Fruit fly (Drosophila melanogaster) whole organism, prepupa: ENCODE results near the gene CG6726.

ENCODE experiments used
- CG10669 ChIP-seq: fragments of 200-800 bp; sonication (Bioruptor generic); optimal IDR thresholded peaks from 3 replicates; lab custom pipeline; 2018; ENCODE audit warnings: missing biosample characterization, mild to moderate bottlenecking, missing genetic modification characterization, moderate library complexity
- CG11294 ChIP-seq: fragments of 200-800 bp; sonication (Bioruptor generic); IDR thresholded peaks from 2 replicates; pipeline ENCODE4 v1.3.6; 2022; ENCODE audit warnings: missing biosample characterization, missing genetic modification characterization
- CG11762 ChIP-seq: fragments of 200-800 bp; sonication (Bioruptor generic); optimal IDR thresholded peaks from 3 replicates; lab custom pipeline; 2016; ENCODE audit warnings: missing biosample characterization, missing genetic modification characterization; ENCODE audit not compliant: insufficient read depth
- CG1621 ChIP-seq: fragments of 200-800 bp; sonication (Bioruptor generic); optimal IDR thresholded peaks from 3 replicates; lab custom pipeline; 2018; ENCODE audit warnings: missing biosample characterization, mild to moderate bottlenecking, missing genetic modification characterization
- CG16779 ChIP-seq: fragments of 200-800 bp; sonication (Bioruptor generic); optimal IDR thresholded peaks from 3 replicates; lab custom pipeline; 2017; ENCODE audit warnings: missing biosample characterization, mild to moderate bottlenecking, missing genetic modification characterization
- CG3032 ChIP-seq: fragments of 200-800 bp; optimal IDR thresholded peaks from 2 replicates; lab custom pipeline; 2019; ENCODE audit warnings: missing biosample characterization, mild to moderate bottlenecking, missing genetic modification characterization, moderate library complexity
- CG31627 ChIP-seq: fragments of 200-800 bp; sonication (Bioruptor generic); optimal IDR thresholded peaks from 3 replicates; lab custom pipeline; 2016; ENCODE audit warnings: missing biosample characterization, missing genetic modification characterization
- CG32006 ChIP-seq: fragments of 200-800 bp; sonication (Bioruptor generic); optimal IDR thresholded peaks from 3 replicates; lab custom pipeline; 2017; ENCODE audit warnings: missing biosample characterization, mild to moderate bottlenecking, missing genetic modification characterization
- CG34406 ChIP-seq: fragments of 200-800 bp; sonication (Bioruptor generic); optimal IDR thresholded peaks from 3 replicates; lab custom pipeline; 2016; ENCODE audit warnings: missing biosample characterization, missing genetic modification characterization
- CG3919 ChIP-seq: fragments of 200-800 bp; sonication (Bioruptor generic); optimal IDR thresholded peaks from 3 replicates; lab custom pipeline; 2016; ENCODE audit warnings: missing biosample characterization, missing genetic modification characterization
- CG6163 ChIP-seq: fragments of 200-800 bp; sonication (Bioruptor generic); IDR thresholded peaks from 3 replicates; pipeline ENCODE4 v1.3.6; 2022; ENCODE audit warnings: missing biosample characterization, missing genetic modification characterization
- CG6276 ChIP-seq: fragments of 200-800 bp; sonication (Bioruptor generic); optimal IDR thresholded peaks from 2 replicates; lab custom pipeline; 2017; ENCODE audit warnings: missing biosample characterization, mild to moderate bottlenecking, missing genetic modification characterization
- CG6792 ChIP-seq: fragments of 200-800 bp; sonication (Bioruptor generic); optimal IDR thresholded peaks from 3 replicates; lab custom pipeline; 2016; ENCODE audit warnings: missing biosample characterization, missing genetic modification characterization
- CG6808 ChIP-seq: fragments of 200-800 bp; sonication (Bioruptor generic); optimal IDR thresholded peaks from 3 replicates; lab custom pipeline; 2017; ENCODE audit warnings: missing biosample characterization, missing genetic modification characterization, mild to moderate bottlenecking, moderate library complexity, missing genetic modification reagents
- CG6854 ChIP-seq: fragments of 200-800 bp; sonication (Bioruptor generic); optimal IDR thresholded peaks from 2 replicates; lab custom pipeline; 2017; ENCODE audit warnings: missing biosample characterization, mild to moderate bottlenecking, missing genetic modification characterization
- CG7368 ChIP-seq: fragments of 200-800 bp; sonication (Bioruptor generic); optimal IDR thresholded peaks from 3 replicates; lab custom pipeline; 2016; ENCODE audit warnings: missing biosample characterization, missing genetic modification characterization
- CG8319 ChIP-seq: fragments of 200-800 bp; sonication (Bioruptor generic); optimal IDR thresholded peaks from 3 replicates; lab custom pipeline; 2016; ENCODE audit warnings: missing biosample characterization, missing genetic modification characterization
- CG9139 ChIP-seq: fragments of 200-800 bp; sonication (Bioruptor generic); optimal IDR thresholded peaks from 3 replicates; lab custom pipeline; 2017; ENCODE audit warnings: missing biosample characterization, mild to moderate bottlenecking, missing genetic modification characterization
- Eip75B ChIP-seq: fragments of 200-800 bp; sonication (Bioruptor generic); optimal IDR thresholded peaks from 3 replicates; lab custom pipeline; 2016; ENCODE audit warnings: missing biosample characterization, missing genetic modification characterization
- Eip78C ChIP-seq: fragments of 200-800 bp; sonication (Bioruptor generic); peaks from one replicate; lab custom pipeline; 2016; ENCODE audit warnings: missing biosample characterization, missing genetic modification characterization
- Ets21C ChIP-seq: fragments of 200-800 bp; sonication (Bioruptor generic); optimal IDR thresholded peaks from 3 replicates; lab custom pipeline; 2016; ENCODE audit warnings: missing biosample characterization, missing genetic modification characterization
- Gug ChIP-seq: fragments of 200-800 bp; sonication (Bioruptor generic); IDR thresholded peaks from 2 replicates; pipeline ENCODE4 v1.3.6; 2022; ENCODE audit warnings: missing biosample characterization, missing genetic modification characterization
- Hr38 ChIP-seq: sonication (Bioruptor generic); optimal IDR thresholded peaks from 2 replicates; lab custom pipeline; 2016; ENCODE audit warnings: missing biosample characterization, missing genetic modification characterization
- Hr39 ChIP-seq: fragments of 200-800 bp; sonication (Bioruptor generic); optimal IDR thresholded peaks from 2 replicates; lab custom pipeline; 2016; ENCODE audit warnings: missing biosample characterization, missing genetic modification characterization
- Hr4 ChIP-seq: fragments of 200-800 bp; sonication (Bioruptor generic); optimal IDR thresholded peaks from 3 replicates; lab custom pipeline; 2016; ENCODE audit warnings: missing biosample characterization, missing genetic modification characterization
- Met ChIP-seq: fragments of 200-800 bp; sonication (Bioruptor generic); optimal IDR thresholded peaks from 3 replicates; lab custom pipeline; 2016; ENCODE audit warnings: missing biosample characterization, missing genetic modification characterization
- Smox ChIP-seq: fragments of 200-800 bp; sonication (Bioruptor generic); optimal IDR thresholded peaks from 3 replicates; lab custom pipeline; 2016; ENCODE audit warnings: missing biosample characterization, missing genetic modification characterization
- Sox15 ChIP-seq: fragments of 200-800 bp; sonication (Bioruptor generic); optimal IDR thresholded peaks from 3 replicates; lab custom pipeline; 2016; ENCODE audit warnings: missing biosample characterization, missing genetic modification characterization
- dac ChIP-seq: fragments of 200-800 bp; sonication (Bioruptor generic); optimal IDR thresholded peaks from 2 replicates; lab custom pipeline; 2017; ENCODE audit warnings: missing biosample characterization, mild to moderate bottlenecking, missing genetic modification characterization
- dsx ChIP-seq: fragments of 200-800 bp; optimal IDR thresholded peaks from 3 replicates; lab custom pipeline; 2019; ENCODE audit warnings: missing biosample characterization, mild to moderate bottlenecking, missing genetic modification characterization, moderate library complexity; ENCODE audit not compliant: poor library complexity, severe bottlenecking
- eg ChIP-seq: fragments of 200-800 bp; sonication (Bioruptor generic); IDR thresholded peaks from 3 replicates; pipeline ENCODE4 v1.3.6; 2022; ENCODE audit warnings: missing biosample characterization, missing genetic modification characterization
- fd59A ChIP-seq: fragments of 200-800 bp; sonication (Bioruptor generic); optimal IDR thresholded peaks from 2 replicates; lab custom pipeline; 2017; ENCODE audit warnings: missing biosample characterization, mild to moderate bottlenecking, missing genetic modification characterization, missing genetic modification reagents
- fd85E ChIP-seq: fragments of 200-800 bp; sonication (Bioruptor generic); optimal IDR thresholded peaks from 3 replicates; lab custom pipeline; 2016; ENCODE audit warnings: missing biosample characterization, missing genetic modification characterization
- fkh ChIP-seq: fragments of 200-800 bp; sonication (Bioruptor generic); optimal IDR thresholded peaks from 3 replicates; lab custom pipeline; 2017; ENCODE audit warnings: missing biosample characterization, mild to moderate bottlenecking, missing genetic modification characterization, moderate library complexity
- lz ChIP-seq: fragments of 200-800 bp; sonication (Bioruptor generic); optimal IDR thresholded peaks from 3 replicates; lab custom pipeline; 2016; ENCODE audit warnings: missing biosample characterization, missing genetic modification characterization
- net ChIP-seq: fragments of 200-800 bp; sonication (Bioruptor generic); optimal IDR thresholded peaks from 3 replicates; lab custom pipeline; 2016; ENCODE audit warnings: missing biosample characterization, missing genetic modification characterization
- pdm3 ChIP-seq: fragments of 200-800 bp; sonication (Bioruptor generic); optimal IDR thresholded peaks from 3 replicates; lab custom pipeline; 2016; ENCODE audit warnings: missing biosample characterization, missing genetic modification characterization
- spab ChIP-seq: fragments of 200-800 bp; sonication (Bioruptor generic); optimal IDR thresholded peaks from 2 replicates; lab custom pipeline; 2017; ENCODE audit warnings: missing biosample characterization, mild to moderate bottlenecking, missing genetic modification characterization, missing genetic modification reagents
- svp ChIP-seq: fragments of 200-800 bp; sonication (Bioruptor generic); peaks from one replicate; lab custom pipeline; 2016; ENCODE audit warnings: missing biosample characterization, missing genetic modification characterization
- topi ChIP-seq: fragments of 200-800 bp; sonication (Bioruptor generic); optimal IDR thresholded peaks from 3 replicates; lab custom pipeline; 2016; ENCODE audit warnings: missing biosample characterization, missing genetic modification characterization
- vri ChIP-seq: fragments of 200-800 bp; sonication (Bioruptor generic); optimal IDR thresholded peaks from 3 replicates; lab custom pipeline; 2016; ENCODE audit warnings: missing biosample characterization, mild to moderate bottlenecking, missing genetic modification characterization

The CG6726 gene

DNA sequence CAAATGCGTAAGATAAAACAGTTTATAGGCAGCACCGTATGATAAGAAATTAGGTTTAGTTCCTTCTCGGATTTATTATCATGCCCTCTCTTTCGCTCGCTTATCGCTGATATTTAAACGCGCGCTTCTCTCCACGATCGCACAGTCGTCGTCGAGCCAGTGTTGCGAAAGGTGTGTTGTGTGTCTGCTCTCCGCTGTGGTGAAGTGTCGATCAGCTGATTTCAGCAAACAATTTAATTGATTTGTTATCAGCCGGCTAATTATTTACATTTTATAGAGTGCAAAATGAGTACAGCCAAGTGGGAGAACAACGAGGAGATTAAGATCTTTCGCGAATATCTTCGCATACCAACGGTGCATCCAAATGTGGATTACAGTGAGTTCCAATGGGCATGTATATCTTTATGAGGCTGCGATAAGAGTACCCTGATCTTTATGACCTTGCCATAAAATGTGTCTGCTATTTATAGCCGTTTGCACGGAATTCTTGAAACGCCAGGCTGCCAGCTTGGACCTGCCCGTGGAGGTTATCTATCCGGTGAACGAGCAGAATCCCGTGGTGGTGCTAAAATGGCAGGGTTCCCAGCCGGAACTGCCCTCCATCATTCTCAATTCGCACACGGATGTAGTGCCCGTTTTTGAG, at the start of gene CG6726, which contains the start of gene CG17110:
Gene CG6726 (plus strand): TSS at position 139 of the 643 bp plus-strand sequence.
Gene CG17110 (plus strand): TSS at position 139 of the 643 bp plus-strand sequence.
- TF ChIP-seq svp (GFP tag; lab: Kevin White, UChicago): peak; percentile 97
- TF ChIP-seq CG6276 (GFP tag; lab: Kevin White, UChicago): peak; percentile 4
- TF ChIP-seq vri (GFP tag; lab: Kevin White, UChicago): peak; percentile 30
- TF ChIP-seq lz: no peak
- peak; percentile 72 for TF ChIP-seq fkh (GFP tag; lab: Kevin White, UChicago)
- TF ChIP-seq, all 60 proteins: peak for 4

DNA sequence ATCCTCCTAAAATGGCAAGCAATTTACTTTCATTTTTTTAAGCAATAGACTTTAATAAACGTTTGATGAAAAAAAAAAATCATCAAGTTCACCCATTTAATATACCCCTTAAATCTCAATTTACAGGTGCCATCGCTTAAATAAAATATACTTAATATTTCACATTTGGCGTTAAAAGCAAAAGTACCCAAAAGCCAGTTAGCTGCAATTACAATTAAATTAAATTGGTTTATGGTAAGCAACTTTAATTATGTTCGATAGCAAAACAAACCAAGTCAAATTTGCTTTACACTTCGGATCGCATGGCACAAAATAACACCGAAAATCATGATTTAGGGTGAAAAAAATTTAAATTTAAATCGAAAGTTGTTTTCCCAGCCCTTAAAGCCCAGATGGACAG, 49.6 kb upstream of the CG6726 start, which contains the start of gene CG13838:
Gene CG13838 (plus strand): TSS at position 301 of the 400 bp plus-strand sequence.
- no peak for TF ChIP-seq Eip78C (GFP tag; lab: Kevin White, UChicago)

DNA sequence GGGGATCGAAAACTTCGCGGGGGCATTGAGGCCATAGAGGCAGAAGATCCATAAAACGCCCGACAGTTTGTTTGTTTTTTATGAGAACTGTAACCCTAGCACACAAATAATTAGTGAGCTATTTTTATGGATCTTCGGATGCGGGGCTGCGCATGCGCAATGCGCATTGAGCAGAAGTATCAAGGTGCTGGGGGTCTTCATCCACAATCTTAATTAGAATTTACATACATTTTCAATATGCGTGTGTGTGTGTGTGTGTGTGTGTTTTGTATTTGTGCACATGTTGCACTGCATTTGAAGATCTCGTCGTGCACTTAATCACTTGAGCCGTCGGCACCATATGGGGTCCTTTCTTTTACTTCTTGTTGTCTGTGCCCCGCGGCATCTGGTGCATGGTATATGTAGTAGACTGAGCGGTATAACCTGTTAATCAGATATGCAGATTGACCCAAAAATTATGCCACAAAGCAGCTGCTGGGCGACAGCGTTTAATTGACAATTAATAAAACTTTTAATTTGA, 48.7 kb upstream of the CG6726 start:
- no peak for TF ChIP-seq Gug (GFP tag; lab: Robert Waterston, UW)
- no peak for TF ChIP-seq CG16779 (tag; lab: Kevin White, UChicago)
- no peak for TF ChIP-seq CG3032 (tag; lab: Kevin White, UChicago)
- TF ChIP-seq dac (GFP tag; lab: Kevin White, UChicago): no peak
- TF ChIP-seq CG1621 (tag; lab: Kevin White, UChicago): no peak
- no peak for TF ChIP-seq Hr39 (GFP tag; lab: Kevin White, UChicago)
- TF ChIP-seq Hr4 (GFP tag; lab: Kevin White, UChicago): no peak
- no peak for TF ChIP-seq CG6276 (GFP tag; lab: Kevin White, UChicago)
- no peak for TF ChIP-seq Ets21C (GFP tag; lab: Kevin White, UChicago)
- TF ChIP-seq topi: no peak
- no peak for TF ChIP-seq CG8319 (GFP tag; lab: Kevin White, UChicago)
- no peak for TF ChIP-seq CG11762 (GFP tag; lab: Kevin White, UChicago)
- TF ChIP-seq spab (GFP tag; lab: Kevin White, UChicago): no peak
- TF ChIP-seq CG6854 (GFP tag; lab: Kevin White, UChicago): no peak

DNA sequence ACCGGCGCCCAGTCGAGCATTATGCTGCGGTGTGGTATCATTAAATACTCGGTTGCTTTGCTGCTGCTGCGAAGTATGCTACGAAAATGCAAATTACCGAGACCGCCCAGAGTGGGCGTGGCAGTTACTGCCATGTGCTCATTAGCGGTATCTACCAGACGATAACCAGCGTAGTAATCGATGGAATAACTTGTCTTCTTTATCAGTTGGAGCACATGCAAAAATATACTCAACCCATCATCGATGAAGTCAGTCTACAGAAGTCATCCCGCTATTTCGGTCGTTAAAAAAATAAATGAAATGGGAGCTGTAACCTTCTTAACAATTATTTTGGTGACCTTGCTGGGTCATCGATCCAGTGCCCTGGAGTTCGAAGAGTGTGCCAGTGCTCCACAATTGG, 47.8 kb upstream of the CG6726 start, which contains the start of gene CG13837:
Gene CG13837 (plus strand): TSS at position 301 of the 400 bp plus-strand sequence.
- TF ChIP-seq CG1621 (tag; lab: Kevin White, UChicago) (no peak), CG9139 (GFP tag; lab: Kevin White, UChicago) (no peak), CG6854 (GFP tag; lab: Kevin White, UChicago) (no peak), CG6276 (GFP tag; lab: Kevin White, UChicago) (no peak), Eip75B (no peak), CG6163 (no peak), dsx (GFP tag; lab: Kevin White, UChicago) (no peak), Gug (GFP tag; lab: Robert Waterston, UW) (no peak), eg (no peak), spab (GFP tag; lab: Kevin White, UChicago) (no peak), pdm3 (no peak), CG3919 (no peak), CG31627 (GFP tag; lab: Kevin White, UChicago) (no peak), fd85E (GFP tag; lab: Kevin White, UChicago) (no peak), CG7368 (GFP tag; lab: Kevin White, UChicago) (no peak)

DNA sequence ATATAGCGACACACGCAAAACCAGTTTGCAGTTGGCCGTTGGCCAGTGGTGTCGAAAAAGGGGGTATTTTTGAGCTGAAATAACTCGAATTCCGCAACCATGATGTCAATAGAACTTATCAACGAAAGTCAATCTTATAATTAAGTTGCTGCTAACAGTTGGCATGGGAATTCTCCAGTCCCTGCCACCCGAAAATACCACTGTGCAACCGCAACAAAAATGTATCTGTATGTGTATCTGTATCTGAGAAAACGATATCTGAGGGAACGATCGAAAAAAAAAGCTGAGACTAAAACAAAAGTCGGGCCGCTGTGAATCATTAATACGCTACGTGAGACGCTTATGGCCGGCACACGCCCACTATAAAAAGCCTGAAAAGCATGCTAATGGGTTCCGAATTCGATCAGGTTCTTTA, 45.0 kb upstream of the CG6726 start:
- TF ChIP-seq fd59A (GFP tag; lab: Kevin White, UChicago) (peak; percentile 82), CG11294 (GFP tag; lab: Robert Waterston, UW) (peak; percentile 65), net (GFP tag; lab: Kevin White, UChicago) (peak; percentile 91), topi (peak; percentile 93), CG6792 (peak; percentile 89), Met (GFP tag; lab: Kevin White, UChicago) (peak; percentile 92), vri (GFP tag; lab: Kevin White, UChicago) (peak; percentile 93), CG34406 (GFP tag; lab: Kevin White, UChicago) (peak; percentile 91), svp (GFP tag; lab: Kevin White, UChicago) (peak; percentile 97), Hr4 (GFP tag; lab: Kevin White, UChicago) (peak; percentile 84), CG6276 (GFP tag; lab: Kevin White, UChicago) (peak; percentile 41), CG6163 (peak; percentile 92), Hr38 (GFP tag; lab: Kevin White, UChicago) (no peak), CG3032 (tag; lab: Kevin White, UChicago) (peak; percentile 85), CG10669 (GFP tag; lab: Kevin White, UChicago) (peak; percentile 91), Sox15 (peak; percentile 85), Ets21C (GFP tag; lab: Kevin White, UChicago) (peak; percentile 91), Eip75B (peak; percentile 90), Smox (peak; percentile 91), CG6808 (GFP tag; lab: Kevin White, UChicago) (peak; percentile 82), CG32006 (GFP tag; lab: Kevin White, UChicago) (peak; percentile 80)
